Fruit fly (Drosophila melanogaster) whole organism, adult: ENCODE measurements around the gene CG43638.

Experiments used
- CG11617 ChIP-seq: fragments of 200-800 bp; sonication (Bioruptor generic); optimal IDR thresholded peaks from 2 replicates; lab custom pipeline; 2017; ENCODE audit warnings: mild to moderate bottlenecking, missing biosample characterization, missing genetic modification reagents, missing genetic modification characterization
- CG12768 ChIP-seq: fragments of 200-800 bp; sonication (Bioruptor generic); optimal IDR thresholded peaks from 2 replicates; lab custom pipeline; 2017; ENCODE audit warnings: missing biosample characterization, missing genetic modification characterization, mild to moderate bottlenecking, moderate library complexity, missing genetic modification reagents
- CG14711 ChIP-seq: fragments of 200-800 bp; sonication (Bioruptor generic); optimal IDR thresholded peaks from 2 replicates; lab custom pipeline; 2018; ENCODE audit warnings: missing biosample characterization, mild to moderate bottlenecking, missing genetic modification characterization, moderate library complexity
- CG1620 ChIP-seq: fragments of 200-800 bp; sonication (Bioruptor generic); optimal IDR thresholded peaks from 2 replicates; lab custom pipeline; 2016; ENCODE audit warnings: missing biosample characterization, missing genetic modification characterization
- CG33017 ChIP-seq: fragments of 200-800 bp; sonication (Bioruptor generic); optimal IDR thresholded peaks from 2 replicates; lab custom pipeline; 2018; ENCODE audit warnings: missing biosample characterization, mild to moderate bottlenecking, missing genetic modification characterization, moderate library complexity
- CG5204 ChIP-seq: fragments of 200-800 bp; sonication (Bioruptor generic); optimal IDR thresholded peaks from 2 replicates; lab custom pipeline; 2016; ENCODE audit warnings: missing biosample characterization, missing genetic modification characterization
- CG7045 ChIP-seq: fragments of 200-800 bp; sonication (Bioruptor generic); optimal IDR thresholded peaks from 2 replicates; lab custom pipeline; 2017; ENCODE audit warnings: missing biosample characterization, mild to moderate bottlenecking, missing genetic modification characterization
- CG7101 ChIP-seq: fragments of 200-800 bp; sonication (Bioruptor generic); optimal IDR thresholded peaks from 2 replicates; lab custom pipeline; 2018; ENCODE audit warnings: missing biosample characterization, mild to moderate bottlenecking, missing genetic modification characterization, moderate library complexity
- Clk ChIP-seq: fragments of 200-800 bp; sonication (Bioruptor generic); optimal IDR thresholded peaks from 2 replicates; lab custom pipeline; 2017; ENCODE audit warnings: missing biosample characterization, missing genetic modification characterization
- Crg-1 ChIP-seq: fragments of 200-800 bp; sonication (Bioruptor generic); optimal IDR thresholded peaks from 2 replicates; lab custom pipeline; 2016; ENCODE audit warnings: missing biosample characterization, missing genetic modification characterization
- Hr96 ChIP-seq: fragments of 200-800 bp; sonication (Bioruptor generic); optimal IDR thresholded peaks from 2 replicates; lab custom pipeline; 2016; ENCODE audit warnings: missing biosample characterization, missing genetic modification characterization
- bab1 ChIP-seq: fragments of 200-800 bp; sonication (Bioruptor generic); optimal IDR thresholded peaks from 3 replicates; lab custom pipeline; 2019; ENCODE audit warnings: missing biosample characterization, mild to moderate bottlenecking, missing genetic modification characterization, moderate library complexity
- cic ChIP-seq: fragments of 200-800 bp; sonication (Bioruptor generic); optimal IDR thresholded peaks from 2 replicates; lab custom pipeline; 2017; ENCODE audit warnings: missing biosample characterization, mild to moderate bottlenecking, missing genetic modification characterization, moderate library complexity
- cnc ChIP-seq, 2 experiments: fragments of >200 bp; optimal IDR thresholded peaks; 2 replicates each; lab custom pipeline; 2017
- kay ChIP-seq: fragments of 200-800 bp; sonication (Bioruptor generic); peaks from one replicate; lab custom pipeline; 2016; ENCODE audit warnings: missing biosample characterization, missing genetic modification characterization, borderline replicate concordance
- ovo ChIP-seq: fragments of 200-800 bp; sonication (Bioruptor generic); optimal IDR thresholded peaks from 2 replicates; lab custom pipeline; 2016; ENCODE audit warnings: missing biosample characterization, missing genetic modification characterization
- pad ChIP-seq: fragments of 200-800 bp; sonication (Bioruptor generic); optimal IDR thresholded peaks from 3 replicates; lab custom pipeline; 2017; ENCODE audit warnings: missing biosample characterization, missing genetic modification characterization, mild to moderate bottlenecking, moderate library complexity, missing genetic modification reagents
- tj ChIP-seq: fragments of 200-800 bp; sonication (Bioruptor generic); optimal IDR thresholded peaks from 3 replicates; lab custom pipeline; 2017; ENCODE audit warnings: missing biosample characterization, mild to moderate bottlenecking, missing genetic modification characterization, moderate library complexity
- toe ChIP-seq: fragments of 200-800 bp; sonication (Bioruptor generic); optimal IDR thresholded peaks from 2 replicates; lab custom pipeline; 2016; ENCODE audit warnings: missing biosample characterization, missing genetic modification characterization

CG43638 gene

dm6 chr3L:12082521-12082841 is 38.1 kb downstream of the CG43638 start:
- TF ChIP-seq cic (GFP tag; lab: Kevin White, UChicago) (no peak), CG14711 (tag; lab: Kevin White, UChicago) (no peak)

- TF ChIP-seq CG7045 (GFP tag; lab: Kevin White, UChicago), result no peak
- no peak for TF ChIP-seq CG14711 (tag; lab: Kevin White, UChicago)
- no peak for TF ChIP-seq ovo (GFP tag; lab: Kevin White, UChicago)
- no peak for TF ChIP-seq CG1620 (GFP tag; lab: Kevin White, UChicago)
- no peak for TF ChIP-seq Clk (GFP tag; lab: Kevin White, UChicago)
- no peak for TF ChIP-seq CG12768 (GFP tag; lab: Kevin White, UChicago)
- TF ChIP-seq CG5204 (GFP tag; lab: Kevin White, UChicago), result no peak
- TF ChIP-seq cnc (optimal IDR thresholded peaks at IDR 0.05; lab: Kevin White, UChicago), result no peak
Measured at dm6 chr3L:12083092-12083680, 38.8 kb downstream of the CG43638 start.

- TF ChIP-seq CG11617 (peak; percentile 38), CG12768 (GFP tag; lab: Kevin White, UChicago) (no peak), pad (GFP tag; lab: Kevin White, UChicago) (peak; percentile 10), CG1620 (GFP tag; lab: Kevin White, UChicago) (peak; percentile 5), Clk (GFP tag; lab: Kevin White, UChicago) (no peak), cic (GFP tag; lab: Kevin White, UChicago) (peak; percentile 12), Crg-1 (peak; percentile 52), CG33017 (tag; lab: Kevin White, UChicago) (peak; percentile 24), tj (GFP tag; lab: Kevin White, UChicago) (no peak), CG7101 (tag; lab: Kevin White, UChicago) (peak; percentile 70), ovo (GFP tag; lab: Kevin White, UChicago) (peak; percentile 45)
Measured at dm6 chr3L:12083861-12084260, 39.5 kb downstream of the CG43638 start.

- TF ChIP-seq CG14711 (tag; lab: Kevin White, UChicago) (no peak), ovo (GFP tag; lab: Kevin White, UChicago) (no peak), CG12768 (GFP tag; lab: Kevin White, UChicago) (no peak)
Measured at dm6 chr3L:12084969-12085690, 40.8 kb downstream of the CG43638 start.

dm6 chr3L:12085691-12086078 is 41.3 kb downstream of the CG43638 start:
- no peak for TF ChIP-seq tj (GFP tag; lab: Kevin White, UChicago)
- no peak for TF ChIP-seq bab1 (GFP tag; lab: Kevin White, UChicago)
- TF ChIP-seq CG5204 (GFP tag; lab: Kevin White, UChicago), result no peak
- TF ChIP-seq CG14711 (tag; lab: Kevin White, UChicago), result no peak
- no peak for TF ChIP-seq toe (GFP tag; lab: Kevin White, UChicago)
- no peak for TF ChIP-seq Hr96 (GFP tag; lab: Kevin White, UChicago)
- TF ChIP-seq CG12768 (GFP tag; lab: Kevin White, UChicago), result no peak
- TF ChIP-seq pad (GFP tag; lab: Kevin White, UChicago), result no peak
- no peak for TF ChIP-seq Crg-1
- TF ChIP-seq ovo (GFP tag; lab: Kevin White, UChicago), result no peak
- no peak for TF ChIP-seq kay
- TF ChIP-seq cic (GFP tag; lab: Kevin White, UChicago), result no peak
- no peak for TF ChIP-seq CG33017 (tag; lab: Kevin White, UChicago)
- TF ChIP-seq Clk (GFP tag; lab: Kevin White, UChicago), result no peak

dm6 chr3L:12088326-12088725 is 43.9 kb downstream of the CG43638 start, which contains the start of gene CG17154:
CG17154 (plus strand) TSS chr3L:12088626.
- TF ChIP-seq kay, result peak; percentile 37
- TF ChIP-seq ovo (GFP tag; lab: Kevin White, UChicago), result no peak

- TF ChIP-seq pad (GFP tag; lab: Kevin White, UChicago), result peak; percentile 55
- TF ChIP-seq cic (GFP tag; lab: Kevin White, UChicago), result no peak
Measured at dm6 chr3L:12090184-12090897, 46.0 kb downstream of the CG43638 start.
